Worm (Caenorhabditis elegans): ENCODE results near the gene clec-202.

- TF ChIP-seq him-1 (tag; optimal IDR thresholded peaks at IDR 0.05) (no peak), dao-5 (tag; optimal IDR thresholded peaks at IDR 0.05) (no peak), W03F9.2 (tag; optimal IDR thresholded peaks at IDR 0.05) (no peak)
Observed at ce11 chrIV:17383046-17383445, 21.8 kb downstream of the clec-202 start, which contains the start of gene C30H6.12.

Measured in whole organism, L4/young adult.